Worm (Caenorhabditis elegans): ENCODE results near the gene Y116A8C.37.
A peak's percentile ranks its signal among the peaks of the same experiment; 100 is the strongest.
"Not testable (repeated sequence)": the region's sequence is repeated elsewhere in the genome, so short reads cannot be mapped to it uniquely, and the experiment has no call there.

Gene Y116A8C.37

ce11 chrIV:17165734-17166133 is 34.8 kb upstream of the Y116A8C.37 start, which contains the start of gene skr-8:
skr-8 (minus strand) TSS chrIV:17165834.
- TF ChIP-seq flt-1 (GFP tag; IDR thresholded peaks at IDR 0.05); scrt-1 (GFP tag; IDR thresholded peaks at IDR 0.05); F13C5.2 (tag; optimal IDR thresholded peaks at IDR 0.05): not testable (repeated sequence)

ce11 chrIV:17163273-17163672 is 32.3 kb upstream of the Y116A8C.37 start, which contains the start of gene skr-9:
skr-9 (plus strand) TSS chrIV:17163573.
- not testable (repeated sequence) for TF ChIP-seq B0310.2, F13C5.2, ceh-36 (tag; optimal IDR thresholded peaks at IDR 0.05)

ce11 chrIV:17162515-17162914 is 31.6 kb upstream of the Y116A8C.37 start, which contains the start of gene skr-13:
skr-13 (minus strand) TSS chrIV:17162615.
- no peak for TF ChIP-seq F13C5.2 (tag; optimal IDR thresholded peaks at IDR 0.05)
- no peak for TF ChIP-seq hmg-4 (GFP tag; optimal IDR thresholded peaks at IDR 0.05)
- TF ChIP-seq aly-1 (tag; optimal IDR thresholded peaks at IDR 0.05), result no peak
- no peak for TF ChIP-seq hnd-1 (tag; optimal IDR thresholded peaks at IDR 0.05)
- no peak for TF ChIP-seq ama-1 (optimal IDR thresholded peaks at IDR 0.05)
- no peak for TF ChIP-seq tra-4 (tag; optimal IDR thresholded peaks at IDR 0.05)
- TF ChIP-seq hmbx-1 (tag; optimal IDR thresholded peaks at IDR 0.05), result no peak
- TF ChIP-seq scrt-1 (GFP tag; IDR thresholded peaks at IDR 0.05), result no peak
- TF ChIP-seq tbx-11 (GFP tag; IDR thresholded peaks at IDR 0.05), result no peak
- no peak for TF ChIP-seq pes-1 (GFP tag; IDR thresholded peaks at IDR 0.05)

ce11 chrIV:17155625-17156024 is 24.7 kb upstream of the Y116A8C.37 start:
- peak; percentile 44; the same call in 1 of the 2 replicates for TF ChIP-seq pes-1 (GFP tag; IDR thresholded peaks at IDR 0.05)

ce11 chrIV:17153002-17153401 is 22.1 kb upstream of the Y116A8C.37 start:
- TF ChIP-seq sea-1 (GFP tag; conservative IDR thresholded peaks at IDR 0.05) (no peak), tbx-11 (GFP tag; IDR thresholded peaks at IDR 0.05) (no peak), hnd-1 (tag; optimal IDR thresholded peaks at IDR 0.05) (no peak)

ce11 chrIV:17150871-17151270 is 19.9 kb upstream of the Y116A8C.37 start, which contains the start of gene Y116A8C.40:
Y116A8C.40 (minus strand) TSS chrIV:17150971.
- TF ChIP-seq ceh-36 (tag; optimal IDR thresholded peaks at IDR 0.05), result no peak
- no peak for TF ChIP-seq flt-1 (GFP tag; IDR thresholded peaks at IDR 0.05)
- TF ChIP-seq B0310.2 (tag; optimal IDR thresholded peaks at IDR 0.05), result no peak
- no peak for TF ChIP-seq sea-1 (GFP tag; conservative IDR thresholded peaks at IDR 0.05)
- TF ChIP-seq aly-1 (tag; optimal IDR thresholded peaks at IDR 0.05), result no peak
- TF ChIP-seq ama-1 (optimal IDR thresholded peaks at IDR 0.05), result no peak
- TF ChIP-seq hmbx-1 (tag; optimal IDR thresholded peaks at IDR 0.05), result no peak
- TF ChIP-seq F13C5.2 (tag; optimal IDR thresholded peaks at IDR 0.05), result no peak
- no peak for TF ChIP-seq ets-7 (tag; optimal IDR thresholded peaks at IDR 0.05)
- TF ChIP-seq scrt-1 (GFP tag; IDR thresholded peaks at IDR 0.05), result no peak
- TF ChIP-seq tbx-37 (GFP tag; conservative IDR thresholded peaks at IDR 0.05), result no peak

- TF ChIP-seq hmbx-1 (tag; optimal IDR thresholded peaks at IDR 0.05) (no peak), ama-1 (optimal IDR thresholded peaks at IDR 0.05) (no peak), pes-1 (GFP tag; IDR thresholded peaks at IDR 0.05) (no peak), B0310.2 (tag; optimal IDR thresholded peaks at IDR 0.05) (no peak), ets-7 (tag; optimal IDR thresholded peaks at IDR 0.05) (no peak), ceh-13 (GFP tag; optimal IDR thresholded peaks at IDR 0.05) (no peak), F13C5.2 (tag; optimal IDR thresholded peaks at IDR 0.05) (no peak), ceh-36 (tag; optimal IDR thresholded peaks at IDR 0.05) (no peak)
These were observed 19.5 kb upstream of the Y116A8C.37 start for ce11 chrIV:17150418-17150817.

ce11 chrIV:17126512-17126911 is 4.4 kb downstream of the Y116A8C.37 start:
- TF ChIP-seq F13C5.2 (tag; optimal IDR thresholded peaks at IDR 0.05) (no peak), tbx-11 (GFP tag; IDR thresholded peaks at IDR 0.05) (no peak), B0310.2 (tag; optimal IDR thresholded peaks at IDR 0.05) (no peak), ceh-13 (GFP tag; optimal IDR thresholded peaks at IDR 0.05) (no peak), hmbx-1 (tag; optimal IDR thresholded peaks at IDR 0.05) (no peak), hnd-1 (tag; optimal IDR thresholded peaks at IDR 0.05) (no peak), pes-1 (GFP tag; IDR thresholded peaks at IDR 0.05) (no peak), aly-1 (tag; optimal IDR thresholded peaks at IDR 0.05) (no peak), scrt-1 (GFP tag; IDR thresholded peaks at IDR 0.05) (no peak), ceh-36 (tag; optimal IDR thresholded peaks at IDR 0.05) (no peak), sea-1 (GFP tag; conservative IDR thresholded peaks at IDR 0.05) (no peak)

ce11 chrIV:17125967-17126366 is 5.0 kb downstream of the Y116A8C.37 start:
- TF ChIP-seq pes-1 (GFP tag; IDR thresholded peaks at IDR 0.05), result no peak
- TF ChIP-seq tra-4 (tag; optimal IDR thresholded peaks at IDR 0.05), result no peak
- no peak for TF ChIP-seq tbx-11 (GFP tag; IDR thresholded peaks at IDR 0.05)
- TF ChIP-seq ceh-36 (tag; optimal IDR thresholded peaks at IDR 0.05), result no peak
- no peak for TF ChIP-seq sea-1 (GFP tag; conservative IDR thresholded peaks at IDR 0.05)
- no peak for TF ChIP-seq tbx-37 (GFP tag; conservative IDR thresholded peaks at IDR 0.05)
- TF ChIP-seq ets-7 (tag; optimal IDR thresholded peaks at IDR 0.05), result no peak
- no peak for TF ChIP-seq F13C5.2 (tag; optimal IDR thresholded peaks at IDR 0.05)
- no peak for TF ChIP-seq flt-1 (GFP tag; IDR thresholded peaks at IDR 0.05)
- TF ChIP-seq ceh-13 (GFP tag; optimal IDR thresholded peaks at IDR 0.05), result no peak
- no peak for TF ChIP-seq aly-1 (tag; optimal IDR thresholded peaks at IDR 0.05)
- TF ChIP-seq ama-1 (optimal IDR thresholded peaks at IDR 0.05), result no peak
- TF ChIP-seq hmg-4 (GFP tag; optimal IDR thresholded peaks at IDR 0.05), result no peak
- TF ChIP-seq scrt-1 (GFP tag; IDR thresholded peaks at IDR 0.05), result no peak
- no peak for TF ChIP-seq hnd-1 (tag; optimal IDR thresholded peaks at IDR 0.05)
- TF ChIP-seq hmbx-1 (tag; optimal IDR thresholded peaks at IDR 0.05), result no peak
- no peak for TF ChIP-seq B0310.2 (tag; optimal IDR thresholded peaks at IDR 0.05)
